Fruit fly (Drosophila melanogaster): ENCODE measurements around the gene Spase25.

- TF ChIP-seq CTCF (optimal IDR thresholded peaks at IDR 0.05) (no peak), CG8478 (optimal IDR thresholded peaks at IDR 0.05) (no peak)
These were observed 38.9 kb downstream of the Spase25 start for dm6 chrX:11523921-11524320.
